Worm (Caenorhabditis elegans) whole organism, L3 larva: ENCODE results near the gene F56H9.6.

Source experiments
- R02D3.7 ChIP-seq: fragments of 150-350 bp; optimal IDR thresholded peaks from 2 replicates; lab custom pipeline; 2014; ENCODE audit warnings: missing biosample characterization, missing genetic modification characterization
- ZK546.5 ChIP-seq: sonication (generic microtip); optimal IDR thresholded peaks from 2 replicates; lab custom pipeline; 2017; ENCODE audit warnings: missing biosample characterization, missing genetic modification characterization
- ama-1 ChIP-seq: fragments of 150-350 bp; optimal IDR thresholded peaks from 2 replicates; lab custom pipeline; 2018
- ceh-28 ChIP-seq: fragments of 150-350 bp; optimal IDR thresholded peaks from 2 replicates; lab custom pipeline; 2014; ENCODE audit warnings: missing biosample characterization, missing genetic modification reagents, missing genetic modification characterization
- ceh-9 ChIP-seq: sonication (generic microtip); optimal IDR thresholded peaks from 2 replicates; lab custom pipeline; 2018; ENCODE audit warnings: missing biosample characterization, missing genetic modification characterization
- daf-12 ChIP-seq: fragments of 150-350 bp; optimal IDR thresholded peaks from 2 replicates; lab custom pipeline; 2014; ENCODE audit warnings: missing biosample characterization, missing genetic modification reagents, missing genetic modification characterization
- egl-27 ChIP-seq: sonication (generic microtip); optimal IDR thresholded peaks from 4 replicates; lab custom pipeline; 2017; ENCODE audit warnings: missing biosample characterization, missing genetic modification reagents, missing genetic modification characterization
- elt-1 ChIP-seq: fragments of 150-350 bp; optimal IDR thresholded peaks from 2 replicates; lab custom pipeline; 2014; ENCODE audit warnings: missing biosample characterization, missing genetic modification characterization
- elt-2 ChIP-seq: sonication (generic microtip); optimal IDR thresholded peaks from 2 replicates; lab custom pipeline; 2016; ENCODE audit warnings: missing genetic modification reagents, mild to moderate bottlenecking, missing genetic modification characterization, missing compliant biosample characterization
- elt-3 ChIP-seq, 3 experiments: fragments of 150-350 bp in 1 of 3; sonication (generic microtip) in 2 of 3; optimal IDR thresholded peaks; 2 replicates in 2 of 3; 4 replicates in 1 of 3; lab custom pipeline; 2014 to 2017; ENCODE audit warnings: missing biosample characterization in 3 of 3, missing genetic modification characterization in 3 of 3
- eor-1 ChIP-seq, 2 experiments: fragments of 150-350 bp; optimal IDR thresholded peaks; 2 replicates each; lab custom pipeline; 2014 to 2018; ENCODE audit warnings: missing biosample characterization in 2 of 2, missing genetic modification characterization in 2 of 2
- fkh-10 ChIP-seq: sonication (generic microtip); optimal IDR thresholded peaks from 2 replicates; lab custom pipeline; 2017; ENCODE audit warnings: missing biosample characterization, missing genetic modification reagents, missing genetic modification characterization
- fkh-2 ChIP-seq: fragments of 150-350 bp; optimal IDR thresholded peaks from 2 replicates; lab custom pipeline; 2014; ENCODE audit warnings: missing biosample characterization, missing genetic modification reagents, missing genetic modification characterization
- hmg-11 ChIP-seq: sonication (generic microtip); optimal IDR thresholded peaks from 2 replicates; lab custom pipeline; 2016; ENCODE audit warnings: missing genetic modification characterization, missing compliant biosample characterization
- jun-1 ChIP-seq: fragments of 150-350 bp; optimal IDR thresholded peaks from 2 replicates; lab custom pipeline; 2014; ENCODE audit warnings: missing biosample characterization, missing genetic modification reagents, missing genetic modification characterization
- lin-15B ChIP-seq: fragments of 150-350 bp; optimal IDR thresholded peaks from 2 replicates; lab custom pipeline; 2014; ENCODE audit warnings: missing biosample characterization, missing genetic modification characterization
- lin-39 ChIP-seq: fragments of 150-350 bp; optimal IDR thresholded peaks from 2 replicates; lab custom pipeline; 2018; ENCODE audit warnings: missing biosample characterization, missing genetic modification reagents, missing genetic modification characterization
- lsy-12 ChIP-seq: sonication (generic microtip); optimal IDR thresholded peaks from 2 replicates; lab custom pipeline; 2016; ENCODE audit warnings: mild to moderate bottlenecking, missing genetic modification characterization, missing compliant biosample characterization
- mml-1 ChIP-seq: fragments of 150-350 bp; sonication (generic microtip); optimal IDR thresholded peaks from 3 replicates; lab custom pipeline; 2014; ENCODE audit warnings: missing biosample characterization, missing genetic modification characterization
- nfya-1 ChIP-seq: sonication (generic microtip); optimal IDR thresholded peaks from 2 replicates; lab custom pipeline; 2017; ENCODE audit warnings: missing genetic modification characterization, mild to moderate bottlenecking, missing compliant biosample characterization, antibody characterized with exemption, moderate library complexity; ENCODE audit not compliant: insufficient read depth
- nhr-11 ChIP-seq: fragments of 150-350 bp; optimal IDR thresholded peaks from 2 replicates; lab custom pipeline; 2014; ENCODE audit warnings: missing biosample characterization, missing genetic modification characterization
- nhr-23 ChIP-seq: fragments of 150-350 bp; optimal IDR thresholded peaks from 2 replicates; lab custom pipeline; 2014; ENCODE audit warnings: missing biosample characterization, missing genetic modification reagents, missing genetic modification characterization
- nhr-25 ChIP-seq: sonication (generic microtip); optimal IDR thresholded peaks from 2 replicates; lab custom pipeline; 2017; ENCODE audit warnings: missing biosample characterization, missing genetic modification characterization
- nhr-28 ChIP-seq: fragments of 150-350 bp; optimal IDR thresholded peaks from 2 replicates; lab custom pipeline; 2014; ENCODE audit warnings: missing biosample characterization, missing genetic modification characterization
- nhr-43 ChIP-seq: sonication (generic microtip); optimal IDR thresholded peaks from 2 replicates; lab custom pipeline; 2016; ENCODE audit warnings: mild to moderate bottlenecking, missing genetic modification characterization, missing compliant biosample characterization; ENCODE audit not compliant: poor library complexity, severe bottlenecking
- nhr-76 ChIP-seq: fragments of 150-350 bp; sonication (generic microtip); optimal IDR thresholded peaks from 5 replicates; lab custom pipeline; 2014; ENCODE audit warnings: missing biosample characterization, missing genetic modification characterization
- nhr-77 ChIP-seq: fragments of 150-350 bp; optimal IDR thresholded peaks from 2 replicates; lab custom pipeline; 2014; ENCODE audit warnings: missing biosample characterization, missing genetic modification characterization
- pha-4 ChIP-seq: fragments of 150-350 bp; optimal IDR thresholded peaks from 2 replicates; lab custom pipeline; 2014; ENCODE audit warnings: missing biosample characterization, missing genetic modification reagents, missing genetic modification characterization
- pqm-1 ChIP-seq: fragments of 150-350 bp; optimal IDR thresholded peaks from 2 replicates; lab custom pipeline; 2017; ENCODE audit warnings: missing biosample characterization, missing genetic modification characterization, inconsistent platforms
- sea-2 ChIP-seq: fragments of 150-350 bp; sonication (generic microtip); optimal IDR thresholded peaks from 4 replicates; lab custom pipeline; 2014; ENCODE audit warnings: missing biosample characterization, missing genetic modification reagents, missing genetic modification characterization
- skn-1 ChIP-seq: fragments of 150-350 bp; optimal IDR thresholded peaks from 2 replicates; lab custom pipeline; 2014; ENCODE audit warnings: missing biosample characterization, missing genetic modification characterization
- snpc-4 ChIP-seq: fragments of 150-350 bp; optimal IDR thresholded peaks from 2 replicates; lab custom pipeline; 2014; ENCODE audit warnings: missing biosample characterization, missing genetic modification characterization
- tbx-2 ChIP-seq: sonication (generic microtip); optimal IDR thresholded peaks from 2 replicates; lab custom pipeline; 2016; ENCODE audit warnings: mild to moderate bottlenecking, missing genetic modification characterization, missing compliant biosample characterization
- unc-39 ChIP-seq: sonication (generic microtip); optimal IDR thresholded peaks from 4 replicates; lab custom pipeline; 2017; ENCODE audit warnings: missing biosample characterization, missing genetic modification characterization
- zag-1 ChIP-seq: fragments of 150-350 bp; optimal IDR thresholded peaks from 2 replicates; lab custom pipeline; 2014; ENCODE audit warnings: missing biosample characterization, missing genetic modification characterization
- ztf-4 ChIP-seq: fragments of 150-350 bp; optimal IDR thresholded peaks from 2 replicates; lab custom pipeline; 2014; ENCODE audit warnings: missing biosample characterization, missing genetic modification characterization

The F56H9.6 gene

ce11 chrV:12661619-12662018 is 32.0 kb upstream of the F56H9.6 start, which contains the start of gene W05B10.3:
TSS of gene W05B10.3 (minus strand) at chrV:12661719.
- no peak for TF ChIP-seq mml-1 (tag; lab: Kevin White, UChicago)
- TF ChIP-seq nhr-23 (tag; lab: Kevin White, UChicago) = no peak
- TF ChIP-seq R02D3.7 (tag; lab: Kevin White, UChicago) = no peak
- TF ChIP-seq fkh-2 (tag; lab: Kevin White, UChicago) = no peak

- TF ChIP-seq nhr-77 (tag; lab: Kevin White, UChicago) (no peak), elt-3 (tag; optimal IDR thresholded peaks at IDR 0.05; lab: Kevin White, UChicago) (no peak), elt-2 (tag; lab: Kevin White, UChicago) (no peak), skn-1 (tag; lab: Kevin White, UChicago) (no peak), ama-1 (lab: Kevin White, UChicago) (no peak), fkh-10 (GFP tag; lab: Kevin White, UChicago) (no peak), R02D3.7 (tag; lab: Kevin White, UChicago) (no peak), nhr-11 (no peak)
These were observed 30.7 kb upstream of the F56H9.6 start, which contains the start of gene his-74 for ce11 chrV:12660280-12660818. TSS of gene his-74 (minus strand) at chrV:12660330.

ce11 chrV:12659426-12659825 is 29.8 kb upstream of the F56H9.6 start, which contains the start of gene ccch-3:
TSS of gene ccch-3 (minus strand) at chrV:12659687.
- TF ChIP-seq nhr-25 (tag; lab: Kevin White, UChicago) = peak; percentile 55
- no peak for TF ChIP-seq eor-1 (tag; optimal IDR thresholded peaks at IDR 0.05; lab: Kevin White, UChicago)
- TF ChIP-seq pqm-1 (tag; lab: Kevin White, UChicago) = no peak
- TF ChIP-seq nhr-23 (tag; lab: Kevin White, UChicago) = peak; percentile 84
- no peak for TF ChIP-seq nhr-76 (tag; lab: Kevin White, UChicago)
- no peak for TF ChIP-seq nhr-28 (tag; lab: Kevin White, UChicago)
- TF ChIP-seq nhr-43 (tag; lab: Kevin White, UChicago) = peak; percentile 27
- TF ChIP-seq elt-2 (tag; lab: Kevin White, UChicago) = peak; percentile 23
- peak; percentile 34 for TF ChIP-seq R02D3.7 (tag; lab: Kevin White, UChicago)
- TF ChIP-seq lin-15B (tag; lab: Kevin White, UChicago) = peak; percentile 49
- TF ChIP-seq hmg-11 (tag; lab: Kevin White, UChicago) = peak; percentile 62
- TF ChIP-seq pha-4 = peak; percentile 46
- peak; percentile 4 for TF ChIP-seq lsy-12
- TF ChIP-seq nfya-1 (tag; lab: Kevin White, UChicago) = peak; percentile 55
- TF ChIP-seq ZK546.5 (tag; lab: Kevin White, UChicago) = no peak
- TF ChIP-seq snpc-4 (tag; lab: Kevin White, UChicago) = peak; percentile 68
- TF ChIP-seq tbx-2 = peak; percentile 27
- no peak for TF ChIP-seq unc-39 (tag; lab: Kevin White, UChicago)

- TF ChIP-seq lin-15B (tag; lab: Kevin White, UChicago) (no peak), nhr-77 (tag; lab: Kevin White, UChicago) (no peak), elt-1 (tag; lab: Kevin White, UChicago) (no peak), skn-1 (tag; lab: Kevin White, UChicago) (no peak), nhr-76 (tag; lab: Kevin White, UChicago) (no peak), nfya-1 (tag; lab: Kevin White, UChicago) (no peak), ceh-9 (tag; lab: Kevin White, UChicago) (no peak), nhr-28 (tag; lab: Kevin White, UChicago) (no peak), daf-12 (tag; lab: Kevin White, UChicago) (no peak), elt-3 (tag; optimal IDR thresholded peaks at IDR 0.05; lab: Kevin White, UChicago) (no peak), zag-1 (tag; lab: Kevin White, UChicago) (no peak), sea-2 (GFP tag; lab: Kevin White, UChicago) (no peak), ceh-28 (tag; lab: Kevin White, UChicago) (no peak), ztf-4 (no peak), lin-39 (no peak), fkh-10 (GFP tag; lab: Kevin White, UChicago) (no peak), nhr-25 (tag; lab: Kevin White, UChicago) (no peak), mml-1 (tag; lab: Kevin White, UChicago) (no peak), egl-27 (tag; lab: Kevin White, UChicago) (no peak), jun-1 (no peak)
These were observed 28.5 kb upstream of the F56H9.6 start, which contains the start of gene W05B10.6 for ce11 chrV:12658142-12658541. TSS of gene W05B10.6 (minus strand) at chrV:12658242.
